Fruit fly (Drosophila melanogaster) whole organism, prepupa: Measurements from ENCODE around the gene CG31933.

Experiments
- CG11762 ChIP-seq: fragments of 200-800 bp; sonication (Bioruptor generic); optimal IDR thresholded peaks from 3 replicates; lab custom pipeline; 2016; ENCODE audit warnings: missing biosample characterization, missing genetic modification characterization; ENCODE audit not compliant: insufficient read depth
- CG34406 ChIP-seq: fragments of 200-800 bp; sonication (Bioruptor generic); optimal IDR thresholded peaks from 3 replicates; lab custom pipeline; 2016; ENCODE audit warnings: missing biosample characterization, missing genetic modification characterization
- CG6854 ChIP-seq: fragments of 200-800 bp; sonication (Bioruptor generic); optimal IDR thresholded peaks from 2 replicates; lab custom pipeline; 2017; ENCODE audit warnings: missing biosample characterization, mild to moderate bottlenecking, missing genetic modification characterization

- TF ChIP-seq CG6854 (GFP tag; lab: Kevin White, UChicago) (no peak), CG34406 (GFP tag; lab: Kevin White, UChicago) (no peak), CG11762 (GFP tag; lab: Kevin White, UChicago) (no peak)
These were observed at the start of gene CG31933 for dm6 chr2L:1823231-1823630.
